Fruit fly (Drosophila melanogaster) whole organism, prepupa: Measurements from ENCODE around the gene CG42821.

ENCODE experiments used
- CG11294 ChIP-seq: fragments of 200-800 bp; sonication (Bioruptor generic); IDR thresholded peaks from 2 replicates; pipeline ENCODE4 v1.3.6; 2022; ENCODE audit warnings: missing biosample characterization, missing genetic modification characterization
- CG11762 ChIP-seq: fragments of 200-800 bp; sonication (Bioruptor generic); optimal IDR thresholded peaks from 3 replicates; lab custom pipeline; 2016; ENCODE audit warnings: missing biosample characterization, missing genetic modification characterization; ENCODE audit not compliant: insufficient read depth
- CG6792 ChIP-seq: fragments of 200-800 bp; sonication (Bioruptor generic); optimal IDR thresholded peaks from 3 replicates; lab custom pipeline; 2016; ENCODE audit warnings: missing biosample characterization, missing genetic modification characterization
- CG8632 ChIP-seq: fragments of 200-800 bp; sonication (Bioruptor generic); optimal IDR thresholded peaks from 3 replicates; lab custom pipeline; 2016; ENCODE audit warnings: missing biosample characterization, missing genetic modification characterization
- CG9139 ChIP-seq: fragments of 200-800 bp; sonication (Bioruptor generic); optimal IDR thresholded peaks from 3 replicates; lab custom pipeline; 2017; ENCODE audit warnings: missing biosample characterization, mild to moderate bottlenecking, missing genetic modification characterization
- Gug ChIP-seq: fragments of 200-800 bp; sonication (Bioruptor generic); IDR thresholded peaks from 2 replicates; pipeline ENCODE4 v1.3.6; 2022; ENCODE audit warnings: missing biosample characterization, missing genetic modification characterization
- Sox14 ChIP-seq: fragments of 200-800 bp; sonication (Bioruptor generic); optimal IDR thresholded peaks from 3 replicates; lab custom pipeline; 2016; ENCODE audit warnings: missing biosample characterization, missing genetic modification characterization
- dsx ChIP-seq: fragments of 200-800 bp; optimal IDR thresholded peaks from 3 replicates; lab custom pipeline; 2019; ENCODE audit warnings: missing biosample characterization, mild to moderate bottlenecking, missing genetic modification characterization, moderate library complexity; ENCODE audit not compliant: poor library complexity, severe bottlenecking
- fd59A ChIP-seq: fragments of 200-800 bp; sonication (Bioruptor generic); optimal IDR thresholded peaks from 2 replicates; lab custom pipeline; 2017; ENCODE audit warnings: missing biosample characterization, mild to moderate bottlenecking, missing genetic modification characterization, missing genetic modification reagents
- fd85E ChIP-seq: fragments of 200-800 bp; sonication (Bioruptor generic); optimal IDR thresholded peaks from 3 replicates; lab custom pipeline; 2016; ENCODE audit warnings: missing biosample characterization, missing genetic modification characterization

- TF ChIP-seq CG11294 (GFP tag; lab: Robert Waterston, UW), result no peak
- TF ChIP-seq fd85E (GFP tag; lab: Kevin White, UChicago), result no peak
- no peak for TF ChIP-seq dsx (GFP tag; lab: Kevin White, UChicago)
- no peak for TF ChIP-seq fd59A (GFP tag; lab: Kevin White, UChicago)
- TF ChIP-seq Gug (GFP tag; lab: Robert Waterston, UW), result no peak
- TF ChIP-seq Sox14 (GFP tag; lab: Kevin White, UChicago), result no peak
- no peak for TF ChIP-seq CG6792 (GFP tag; lab: Kevin White, UChicago)
- no peak for TF ChIP-seq CG11762 (GFP tag; lab: Kevin White, UChicago)
- TF ChIP-seq CG9139 (GFP tag; lab: Kevin White, UChicago), result no peak
- no peak for TF ChIP-seq CG8632 (GFP tag; lab: Kevin White, UChicago)
Measured at dm6 chr3R:17379051-17379450, 33.8 kb upstream of the CG42821 start.
